Fruit fly (Drosophila melanogaster): ENCODE data around the gene CG3842.

Gene CG3842

DNA sequence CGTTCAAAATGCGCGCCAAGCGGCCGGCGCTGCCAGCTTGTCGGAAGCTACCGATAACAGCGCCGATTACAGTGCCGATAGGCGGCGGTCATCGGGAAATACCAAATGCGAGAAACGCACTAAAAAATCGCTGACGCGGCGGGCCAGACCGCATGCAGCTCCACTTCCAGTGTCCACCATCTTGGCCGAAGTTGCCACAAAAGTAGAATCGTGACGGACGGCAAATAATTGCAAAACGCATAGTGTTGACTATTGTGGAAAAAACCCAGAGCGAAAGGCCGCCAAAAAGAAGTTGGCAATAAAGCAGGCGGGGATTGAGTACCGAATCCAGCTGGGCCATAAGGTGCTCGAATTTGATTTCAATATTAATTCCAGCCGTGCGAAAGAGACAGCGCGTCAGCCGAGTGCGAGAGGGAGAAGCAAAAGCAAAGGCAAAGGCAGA is 9.4 kb downstream of the CG3842 start, which contains the start of gene CG3847 (continued):
- TF ChIP-seq ewg (GFP tag; optimal IDR thresholded peaks at IDR 0.05) (no peak), CG16863 (GFP tag; optimal IDR thresholded peaks at IDR 0.05) (no peak), CG9817 (tag; optimal IDR thresholded peaks at IDR 0.05) (no peak), fd102C (GFP tag; optimal IDR thresholded peaks at IDR 0.05) (no peak), z (GFP tag; IDR thresholded peaks at IDR 0.05) (no peak), CG34376 (GFP tag; optimal IDR thresholded peaks at IDR 0.05) (peak; percentile 53), CG6175 (GFP tag; IDR thresholded peaks at IDR 0.05) (peak; percentile 54; the same call in 1 of the 3 replicates), Oaz (GFP tag; IDR thresholded peaks at IDR 0.05) (no peak), CG12236 (GFP tag; optimal IDR thresholded peaks at IDR 0.05) (no peak), pita (GFP tag; optimal IDR thresholded peaks at IDR 0.05) (no peak), CG15601 (tag; optimal IDR thresholded peaks at IDR 0.05) (peak; percentile 46), CG2712 (tag; optimal IDR thresholded peaks at IDR 0.05) (peak; percentile 62), chif (GFP tag; optimal IDR thresholded peaks at IDR 0.05) (peak; percentile 27 to 48), CG3995 (GFP tag; optimal IDR thresholded peaks at IDR 0.05) (peak; percentile 24), CG11696 (GFP tag; IDR thresholded peaks at IDR 0.05) (no peak), Lim3 (GFP tag; IDR thresholded peaks at IDR 0.05) (no peak), CG32767 (GFP tag; IDR thresholded peaks at IDR 0.05) (no peak), sima (GFP tag; optimal IDR thresholded peaks at IDR 0.05) (no peak), fu2 (GFP tag; optimal IDR thresholded peaks at IDR 0.05) (no peak), tgo (GFP tag; IDR thresholded peaks at IDR 0.05) (no peak), Atf6 (GFP tag; IDR thresholded peaks at IDR 0.05) (no peak), CG16815 (GFP tag; optimal IDR thresholded peaks at IDR 0.05) (no peak), CG10565 (GFP tag; optimal IDR thresholded peaks at IDR 0.05) (no peak), Fer3 (tag; optimal IDR thresholded peaks at IDR 0.05) (no peak), CG18619 (GFP tag; optimal IDR thresholded peaks at IDR 0.05) (peak; percentile 8), CG3065 (GFP tag; optimal IDR thresholded peaks at IDR 0.05) (no peak), CG32772 (GFP tag; IDR thresholded peaks at IDR 0.05) (no peak), BtbVII (GFP tag; optimal IDR thresholded peaks at IDR 0.05) (no peak), CG14860 (GFP tag; IDR thresholded peaks at IDR 0.05; ENCODE audit: partially characterized antibody) (peak; percentile 52; the same call in 1 of the 3 replicates), CG34422 (GFP tag; IDR thresholded peaks at IDR 0.05) (peak; percentile 38; the same call in 1 of the 3 replicates), Doc3 (GFP tag; IDR thresholded peaks at IDR 0.05; ENCODE audit: partially characterized antibody) (0 out of 3 replicates have a peak, but pooled peaks have one; percentile 22), cwo (GFP tag; optimal IDR thresholded peaks at IDR 0.05) (no peak), wor (GFP tag; IDR thresholded peaks at IDR 0.05) (no peak), yki (optimal IDR thresholded peaks at IDR 0.05) (no peak), zfh1 (GFP tag; IDR thresholded peaks at IDR 0.05) (no peak), CG7372 (GFP tag; IDR thresholded peaks at IDR 0.05) (no peak), CG13296 (GFP tag; optimal IDR thresholded peaks at IDR 0.05) (no peak), dysf (GFP tag; IDR thresholded peaks at IDR 0.05) (peak; percentile 41; the same call in 1 of the 3 replicates), danr (GFP tag; IDR thresholded peaks at IDR 0.05) (no peak), stc (GFP tag; IDR thresholded peaks at IDR 0.05) (no peak), Antp (GFP tag; optimal IDR thresholded peaks at IDR 0.05) (peak; percentile 44), HLH54F (GFP tag; optimal IDR thresholded peaks at IDR 0.05) (peak; percentile 65), CG15073 (GFP tag; optimal IDR thresholded peaks at IDR 0.05) (no peak), Nf-YC (tag; optimal IDR thresholded peaks at IDR 0.05) (peak; percentile 47), CG13775 (GFP tag; optimal IDR thresholded peaks at IDR 0.05) (peak; percentile 24), fd96Cb (tag; optimal IDR thresholded peaks at IDR 0.05) (no peak), CG10147 (GFP tag; optimal IDR thresholded peaks at IDR 0.05) (peak; percentile 42), lov (optimal IDR thresholded peaks at IDR 0.05) (no peak), lov (GFP tag; IDR thresholded peaks at IDR 0.05) (0 out of 3 replicates have a peak, but pooled peaks have one; percentile 46), knrl (GFP tag; IDR thresholded peaks at IDR 0.05; ENCODE audit: partially characterized antibody) (peak; percentile 73), lola (GFP tag; optimal IDR thresholded peaks at IDR 0.05) (peak in 1 of 3 experiments; percentile 3), Lhr (GFP tag; optimal IDR thresholded peaks at IDR 0.05) (peak; percentile 90)

Measured in whole organism, embryonic.